Fruit fly (Drosophila melanogaster) whole organism, embryonic: Measurements from ENCODE around the gene CG4291.
A peak's percentile ranks its signal among the peaks of the same experiment; 100 is the strongest.

ENCODE experiments used
- Atf3 ChIP-seq: fragments of 200-800 bp; sonication (Bioruptor generic); optimal IDR thresholded peaks from 3 replicates; lab custom pipeline; 2016; ENCODE audit warnings: missing biosample characterization, missing genetic modification characterization
- Bgb ChIP-seq: fragments of 200-800 bp; sonication (Bioruptor generic); IDR thresholded peaks from 2 replicates; pipeline ENCODE4 v1.3.6; 2022; ENCODE audit warnings: missing biosample characterization, missing genetic modification characterization; ENCODE audit not compliant: partially characterized antibody
- CG11085 ChIP-seq: fragments of 200-800 bp; sonication (Bioruptor generic); IDR thresholded peaks from 2 replicates; pipeline ENCODE4 v1.3.6; 2022; ENCODE audit warnings: missing biosample characterization, missing genetic modification characterization
- CG12219 ChIP-seq: fragments of 200-800 bp; sonication (Bioruptor generic); optimal IDR thresholded peaks from 3 replicates; lab custom pipeline; 2018; ENCODE audit warnings: missing biosample characterization, mild to moderate bottlenecking, missing genetic modification characterization
- CG12391 ChIP-seq: fragments of 200-800 bp; sonication (Bioruptor generic); optimal IDR thresholded peaks from 3 replicates; lab custom pipeline; 2018; ENCODE audit warnings: missing biosample characterization, mild to moderate bottlenecking, missing genetic modification characterization, moderate library complexity
- CG12769 ChIP-seq: fragments of 200-800 bp; sonication (Bioruptor generic); optimal IDR thresholded peaks from 2 replicates; lab custom pipeline; 2019; ENCODE audit warnings: missing biosample characterization, mild to moderate bottlenecking, missing genetic modification characterization, moderate library complexity
- CG13894 ChIP-seq: fragments of 200-800 bp; sonication (Bioruptor generic); optimal IDR thresholded peaks from 3 replicates; lab custom pipeline; 2018; ENCODE audit warnings: missing biosample characterization, mild to moderate bottlenecking, missing genetic modification characterization, moderate library complexity
- CG14014 ChIP-seq: fragments of 200-800 bp; sonication (Bioruptor generic); IDR thresholded peaks from 2 replicates; pipeline ENCODE4 v1.3.6; 2022; ENCODE audit warnings: missing biosample characterization, missing genetic modification characterization
- CG15269 ChIP-seq: fragments of 200-800 bp; sonication (Bioruptor generic); optimal IDR thresholded peaks from 2 replicates; lab custom pipeline; 2018; ENCODE audit warnings: missing biosample characterization, mild to moderate bottlenecking, missing genetic modification characterization, moderate library complexity
- CG16813 ChIP-seq: fragments of 200-800 bp; sonication (Bioruptor generic); IDR thresholded peaks from 3 replicates; pipeline ENCODE4 v1.3.6; 2022; ENCODE audit warnings: missing biosample characterization, missing genetic modification characterization; ENCODE audit not compliant: partially characterized antibody
- CG17829 ChIP-seq: fragments of 200-800 bp; optimal IDR thresholded peaks from 2 replicates; lab custom pipeline; 2019; ENCODE audit warnings: missing biosample characterization, mild to moderate bottlenecking, missing genetic modification characterization, moderate library complexity
- CG18476 ChIP-seq: fragments of 200-800 bp; sonication (Bioruptor generic); optimal IDR thresholded peaks from 2 replicates; lab custom pipeline; 2016; ENCODE audit warnings: missing biosample characterization, mild to moderate bottlenecking, missing genetic modification characterization
- CG2199 ChIP-seq: fragments of 200-800 bp; sonication (Bioruptor generic); IDR thresholded peaks from 3 replicates; pipeline ENCODE4 v1.3.6; 2022; ENCODE audit warnings: missing biosample characterization, missing genetic modification characterization
- CG2202 ChIP-seq: fragments of 200-800 bp; sonication (Bioruptor generic); optimal IDR thresholded peaks from 2 replicates; lab custom pipeline; 2018; ENCODE audit warnings: missing biosample characterization, mild to moderate bottlenecking, missing genetic modification characterization
- CG30431 ChIP-seq: fragments of 200-800 bp; sonication (Bioruptor generic); optimal IDR thresholded peaks from 2 replicates; lab custom pipeline; 2017; ENCODE audit warnings: missing biosample characterization, missing genetic modification characterization
- CG31388 ChIP-seq: fragments of 200-800 bp; sonication (Bioruptor generic); optimal IDR thresholded peaks from 2 replicates; lab custom pipeline; 2016; ENCODE audit warnings: missing biosample characterization, missing genetic modification characterization
- CG4617 ChIP-seq: fragments of 200-800 bp; sonication (Bioruptor generic); optimal IDR thresholded peaks from 3 replicates; lab custom pipeline; 2016; ENCODE audit warnings: missing biosample characterization, missing genetic modification characterization, borderline replicate concordance
- CG9437 ChIP-seq: fragments of 200-800 bp; sonication (Bioruptor generic); optimal IDR thresholded peaks from 2 replicates; lab custom pipeline; 2018; ENCODE audit warnings: missing biosample characterization, mild to moderate bottlenecking, missing genetic modification characterization
- CrebB ChIP-seq: fragments of 200-800 bp; sonication (Bioruptor generic); optimal IDR thresholded peaks from 3 replicates; lab custom pipeline; 2018; ENCODE audit warnings: missing biosample characterization, mild to moderate bottlenecking, missing genetic modification characterization
- Dll ChIP-seq: fragments of 200-800 bp; sonication (Bioruptor generic); IDR thresholded peaks from 4 replicates; pipeline ENCODE4 v1.3.6; 2022; ENCODE audit warnings: missing biosample characterization, missing genetic modification characterization; ENCODE audit not compliant: partially characterized antibody
- Hey ChIP-seq: fragments of 200-800 bp; sonication (Bioruptor generic); optimal IDR thresholded peaks from 3 replicates; lab custom pipeline; 2018; ENCODE audit warnings: missing biosample characterization, mild to moderate bottlenecking, missing genetic modification characterization
- HmgD ChIP-seq: fragments of 200-800 bp; sonication (Bioruptor generic); optimal IDR thresholded peaks from 3 replicates; lab custom pipeline; 2016; ENCODE audit warnings: missing biosample characterization, missing genetic modification characterization
- Hr51 ChIP-seq, 2 experiments: fragments of 200-800 bp; sonication (Bioruptor generic); optimal IDR thresholded peaks; 2 replicates in 1 of 2; 3 replicates in 1 of 2; lab custom pipeline; 2016 to 2018; ENCODE audit warnings: missing biosample characterization in 2 of 2, missing genetic modification characterization in 2 of 2, mild to moderate bottlenecking in 1 of 2, moderate library complexity in 1 of 2
- Nf-YC ChIP-seq: fragments of 200-800 bp; optimal IDR thresholded peaks from 3 replicates; lab custom pipeline; 2019; ENCODE audit warnings: missing biosample characterization, mild to moderate bottlenecking, missing genetic modification characterization, moderate library complexity
- Scr ChIP-seq: fragments of 200-800 bp; sonication (Bioruptor generic); IDR thresholded peaks from 2 replicates; pipeline ENCODE4 v1.3.6; 2022; ENCODE audit warnings: missing biosample characterization, missing genetic modification characterization; ENCODE audit not compliant: partially characterized antibody
- Spps ChIP-seq: fragments of 200-800 bp; sonication (Bioruptor generic); optimal IDR thresholded peaks from 2 replicates; lab custom pipeline; 2018; ENCODE audit warnings: missing biosample characterization, mild to moderate bottlenecking, missing genetic modification characterization
- Xrp1 ChIP-seq: fragments of 200-800 bp; sonication (Bioruptor generic); IDR thresholded peaks from 2 replicates; pipeline ENCODE4 v1.3.6; 2022; ENCODE audit warnings: missing biosample characterization, missing genetic modification characterization
- abd-A ChIP-seq: fragments of 200-800 bp; sonication (Bioruptor generic); optimal IDR thresholded peaks from 3 replicates; lab custom pipeline; 2019; ENCODE audit warnings: missing biosample characterization, mild to moderate bottlenecking, missing genetic modification characterization, moderate library complexity
- ap ChIP-seq: fragments of 200-800 bp; sonication (Bioruptor generic); IDR thresholded peaks from 2 replicates; pipeline ENCODE4 v1.3.6; 2022; ENCODE audit warnings: missing biosample characterization, missing genetic modification characterization
- bigmax ChIP-seq: fragments of 200-800 bp; sonication (Bioruptor generic); optimal IDR thresholded peaks from 2 replicates; lab custom pipeline; 2018; ENCODE audit warnings: missing biosample characterization, mild to moderate bottlenecking, missing genetic modification characterization
- bowl ChIP-seq: fragments of 200-800 bp; sonication (Bioruptor generic); IDR thresholded peaks from 2 replicates; pipeline ENCODE4 v1.3.6; 2022; ENCODE audit warnings: missing biosample characterization, missing genetic modification characterization
- chinmo ChIP-seq: fragments of 200-800 bp; sonication (Bioruptor generic); IDR thresholded peaks from 4 replicates; pipeline ENCODE4 v1.3.6; 2022; ENCODE audit warnings: missing biosample characterization, missing genetic modification characterization; ENCODE audit not compliant: partially characterized antibody
- croc ChIP-seq: fragments of 200-800 bp; sonication (Bioruptor generic); conservative IDR thresholded peaks from 3 replicates; pipeline ENCODE4 v1.3.6; 2022; ENCODE audit warnings: missing biosample characterization, missing genetic modification characterization
- crol ChIP-seq: fragments of 200-800 bp; sonication (Bioruptor generic); IDR thresholded peaks from 2 replicates; pipeline ENCODE4 v1.3.6; 2022; ENCODE audit warnings: missing biosample characterization, missing genetic modification characterization
- esg ChIP-seq: fragments of 200-800 bp; sonication (Bioruptor generic); conservative IDR thresholded peaks from 2 replicates; pipeline ENCODE4 v1.3.6; 2022; ENCODE audit warnings: missing biosample characterization, missing genetic modification characterization
- eyg ChIP-seq: fragments of 200-800 bp; sonication (Bioruptor generic); optimal IDR thresholded peaks from 3 replicates; lab custom pipeline; 2016; ENCODE audit warnings: missing biosample characterization, missing genetic modification characterization
- fu2 ChIP-seq: fragments of 200-800 bp; sonication (Bioruptor generic); optimal IDR thresholded peaks from 2 replicates; lab custom pipeline; 2016; ENCODE audit warnings: missing biosample characterization, missing genetic modification characterization
- gro ChIP-seq: fragments of 200-800 bp; sonication (Bioruptor generic); optimal IDR thresholded peaks from 2 replicates; lab custom pipeline; 2016; ENCODE audit warnings: missing biosample characterization, missing genetic modification characterization
- jigr1 ChIP-seq: fragments of 200-800 bp; sonication (Bioruptor generic); IDR thresholded peaks from 3 replicates; pipeline ENCODE4 v1.3.6; 2022; ENCODE audit warnings: missing biosample characterization, missing genetic modification characterization
- kni ChIP-seq: fragments of 200-800 bp; sonication (Bioruptor generic); optimal IDR thresholded peaks from 3 replicates; lab custom pipeline; 2017; ENCODE audit warnings: mild to moderate bottlenecking, missing biosample characterization, missing genetic modification reagents, missing genetic modification characterization
- lbe ChIP-seq: fragments of 200-800 bp; sonication (Bioruptor generic); optimal IDR thresholded peaks from 2 replicates; lab custom pipeline; 2016; ENCODE audit warnings: missing biosample characterization, mild to moderate bottlenecking, missing genetic modification characterization
- mam ChIP-seq: fragments of 200-800 bp; sonication (Bioruptor generic); optimal IDR thresholded peaks from 3 replicates; lab custom pipeline; 2016; ENCODE audit warnings: missing biosample characterization, missing genetic modification characterization
- oc ChIP-seq: fragments of 200-800 bp; sonication (Bioruptor generic); optimal IDR thresholded peaks from 2 replicates; lab custom pipeline; 2018; ENCODE audit warnings: missing biosample characterization, mild to moderate bottlenecking, missing genetic modification characterization, moderate library complexity
- schlank ChIP-seq: fragments of 200-800 bp; sonication (Bioruptor generic); optimal IDR thresholded peaks from 2 replicates; lab custom pipeline; 2018; ENCODE audit warnings: missing biosample characterization, mild to moderate bottlenecking, missing genetic modification characterization
- sqz ChIP-seq: fragments of 200-800 bp; sonication (Bioruptor generic); optimal IDR thresholded peaks from 3 replicates; lab custom pipeline; 2018; ENCODE audit warnings: missing biosample characterization, mild to moderate bottlenecking, missing genetic modification characterization
- ssp ChIP-seq: fragments of 200-800 bp; sonication (Bioruptor generic); IDR thresholded peaks from 2 replicates; pipeline ENCODE4 v1.3.6; 2022; ENCODE audit warnings: missing biosample characterization, missing genetic modification characterization
- stwl ChIP-seq: fragments of 200-800 bp; sonication (Bioruptor generic); optimal IDR thresholded peaks from 3 replicates; lab custom pipeline; 2018; ENCODE audit warnings: missing biosample characterization, mild to moderate bottlenecking, missing genetic modification characterization, moderate library complexity
- vvl ChIP-seq: fragments of 200-800 bp; sonication (Bioruptor generic); IDR thresholded peaks from 2 replicates; pipeline ENCODE4 v1.3.6; 2022; ENCODE audit warnings: missing biosample characterization, missing genetic modification characterization

The CG4291 gene

DNA sequence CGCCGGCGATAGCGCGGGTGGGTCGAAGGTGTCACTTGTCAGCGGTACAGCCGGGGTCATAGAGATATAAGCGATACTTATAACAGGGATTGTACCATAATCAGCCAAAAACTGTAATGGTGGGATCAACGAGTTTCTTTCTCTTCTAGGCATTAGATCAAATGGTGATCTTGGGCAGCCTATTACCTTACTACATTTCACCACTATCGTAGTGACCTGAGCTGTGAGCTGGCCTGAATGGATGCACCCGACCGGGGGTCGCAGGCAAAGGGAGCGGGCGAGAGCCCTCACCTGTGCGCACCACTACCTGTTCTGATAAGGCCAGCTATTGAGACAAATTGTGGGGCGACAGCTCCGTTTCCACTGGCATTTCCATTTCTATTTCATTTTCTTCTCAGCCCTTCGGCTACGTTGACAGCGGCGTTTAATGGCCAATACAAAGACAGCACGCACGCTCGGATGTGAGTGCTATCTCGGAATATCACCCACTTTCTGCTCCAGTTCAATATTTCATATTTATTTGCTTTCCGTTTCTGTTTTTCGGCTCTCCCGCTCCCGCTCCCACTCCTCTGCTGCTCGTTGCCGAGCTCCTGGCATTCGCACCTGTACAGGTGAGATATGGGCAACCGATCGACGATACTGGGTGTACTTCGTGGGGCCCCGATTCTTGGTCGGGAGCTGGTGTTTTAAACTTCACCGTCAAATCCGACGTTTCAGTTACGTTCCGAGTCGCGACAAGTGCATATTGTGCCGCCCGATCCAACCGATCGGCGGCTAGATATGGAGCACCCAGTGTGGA is 4.4 kb upstream of the CG4291 start (continued):
- peak; percentile 49 for TF ChIP-seq Spps (tag; lab: Kevin White, UChicago)
- TF ChIP-seq CG31388, result peak; percentile 40
- peak; percentile 82 for TF ChIP-seq CG12219 (GFP tag; lab: Kevin White, UChicago)
- no peak for TF ChIP-seq Hey (tag; lab: Kevin White, UChicago)
- TF ChIP-seq mam (GFP tag; lab: Kevin White, UChicago), result peak; percentile 59
- peak; percentile 83; the same call in 1 of the 3 replicates for TF ChIP-seq CG2199 (GFP tag; lab: Robert Waterston, UW)
- TF ChIP-seq oc (tag; lab: Kevin White, UChicago), result peak; percentile 84
- peak; percentile 29 for TF ChIP-seq eyg (GFP tag; lab: Kevin White, UChicago)
- no peak for TF ChIP-seq CG13894 (tag; lab: Kevin White, UChicago)
- peak; percentile 93 for TF ChIP-seq vvl (GFP tag; lab: Robert Waterston, UW)
- TF ChIP-seq kni, result peak; percentile 22
- TF ChIP-seq esg (GFP tag; lab: Robert Waterston, UW), result peak; percentile 80
- TF ChIP-seq stwl (tag; lab: Kevin White, UChicago), result no peak
- TF ChIP-seq HmgD (GFP tag; lab: Kevin White, UChicago), result peak; percentile 23
- 0 out of 2 replicates have a peak, but pooled peaks have one; percentile 45 for TF ChIP-seq bowl (GFP tag; lab: Robert Waterston, UW)
- no peak for TF ChIP-seq Dll (GFP tag; lab: Robert Waterston, UW)
- TF ChIP-seq ssp (GFP tag; lab: Robert Waterston, UW), result peak; percentile 71
- no peak for TF ChIP-seq lbe (GFP tag; lab: Kevin White, UChicago)
- no peak for TF ChIP-seq abd-A (tag; lab: Kevin White, UChicago)
- peak; percentile 68 for TF ChIP-seq CG18476 (GFP tag; lab: Kevin White, UChicago)
- no peak for TF ChIP-seq schlank (tag; lab: Kevin White, UChicago)
- peak; percentile 15 for TF ChIP-seq CG2202 (tag; lab: Kevin White, UChicago)
- peak; percentile 31 for TF ChIP-seq CG4617 (GFP tag; lab: Kevin White, UChicago)
- peak; percentile 76 for TF ChIP-seq CG14014 (GFP tag; lab: Robert Waterston, UW)
- TF ChIP-seq Scr (GFP tag; lab: Robert Waterston, UW), result no peak
- no peak for TF ChIP-seq chinmo (GFP tag; lab: Robert Waterston, UW)
- peak; percentile 81; the same call in 2 of the 3 replicates for TF ChIP-seq jigr1
- peak; percentile 79 for TF ChIP-seq croc (GFP tag; lab: Robert Waterston, UW)
- no peak for TF ChIP-seq Bgb (GFP tag; lab: Robert Waterston, UW)
- peak; percentile 70 for TF ChIP-seq CG15269
- TF ChIP-seq CrebB (tag; lab: Kevin White, UChicago), result peak; percentile 41
- peak; percentile 25 for TF ChIP-seq Atf3 (GFP tag; lab: Kevin White, UChicago)
- peak; percentile 86 for TF ChIP-seq crol
- no peak for TF ChIP-seq bigmax (GFP tag; lab: Kevin White, UChicago)
- TF ChIP-seq sqz, result peak; percentile 36
- no peak for TF ChIP-seq CG16813 (GFP tag; lab: Robert Waterston, UW)
- no peak for TF ChIP-seq gro
- peak; percentile 77 for TF ChIP-seq CG12391 (tag; lab: Kevin White, UChicago)
- TF ChIP-seq CG12769, result peak; percentile 81
- TF ChIP-seq CG9437 (GFP tag; lab: Kevin White, UChicago), result peak; percentile 12
- TF ChIP-seq fu2 (GFP tag; lab: Kevin White, UChicago), result peak; percentile 22
- TF ChIP-seq CG11085, result peak; percentile 38
- peak; percentile 81 for TF ChIP-seq CG30431 (GFP tag; lab: Kevin White, UChicago)
- TF ChIP-seq ap (GFP tag; lab: Robert Waterston, UW), result peak; percentile 83
- peak; percentile 93 for TF ChIP-seq Xrp1 (GFP tag; lab: Robert Waterston, UW)
- TF ChIP-seq CG17829 (tag; lab: Kevin White, UChicago), result peak; percentile 77
- peak; percentile 23 for TF ChIP-seq Nf-YC
- TF ChIP-seq Hr51 (GFP tag; optimal IDR thresholded peaks at IDR 0.05; lab: Kevin White, UChicago), result peak in 1 of 2 experiments; percentile 70
